Worm (Caenorhabditis elegans): Measurements from ENCODE around the gene mdt-15.
A peak's percentile ranks its signal among the peaks of the same experiment; 100 is the strongest.

Gene mdt-15

ce11 chrIII:5834663-5835062, 1.1 kb upstream of the mdt-15 start:
- TF ChIP-seq madf-6 (GFP tag; IDR thresholded peaks at IDR 0.05) (peak; percentile 42; the same call in 1 of the 2 replicates), ztf-28 (GFP tag; IDR thresholded peaks at IDR 0.05) (no peak), F57A8.1 (GFP tag; optimal IDR thresholded peaks at IDR 0.05) (no peak), efl-1 (GFP tag; optimal IDR thresholded peaks at IDR 0.05) (peak; percentile 50), madf-8 (GFP tag; conservative IDR thresholded peaks at IDR 0.05) (peak; percentile 22; the same call in 1 of the 2 replicates), ama-1 (optimal IDR thresholded peaks at IDR 0.05) (no peak), ama-1 (GFP tag; optimal IDR thresholded peaks at IDR 0.05) (no peak), sea-2 (GFP tag; IDR thresholded peaks at IDR 0.05) (no peak), snpc-1.3 (tag; optimal IDR thresholded peaks at IDR 0.05; ENCODE audit: insufficient read depth) (no peak), mel-28 (tag; optimal IDR thresholded peaks at IDR 0.05; ENCODE audit: borderline replicate concordance) (no peak)

- TF ChIP-seq lsl-1 (GFP tag; optimal IDR thresholded peaks at IDR 0.05) (peak; percentile 52), snpc-3.4 (tag; optimal IDR thresholded peaks at IDR 0.05) (no peak), egrh-3 (GFP tag; IDR thresholded peaks at IDR 0.05) (no peak)
These were observed 502 bp upstream of the mdt-15 start, which contains the start of gene R12B2.6 for ce11 chrIII:5834053-5834452. R12B2.6 (minus strand) TSS chrIII:5834153.

- TF ChIP-seq unc-62 (GFP tag; optimal IDR thresholded peaks at IDR 0.05) (no peak), mes-4 (tag; optimal IDR thresholded peaks at IDR 0.05) (no peak), ceh-58 (GFP tag; IDR thresholded peaks at IDR 0.05) (no peak), Y95B8A.8 (GFP tag; IDR thresholded peaks at IDR 0.05) (no peak), gei-17 (GFP tag; optimal IDR thresholded peaks at IDR 0.05) (no peak), F33H1.4 (GFP tag; IDR thresholded peaks at IDR 0.05) (peak; percentile 8; the same call in 1 of the 2 replicates), hlh-26 (GFP tag; conservative IDR thresholded peaks at IDR 0.05) (no peak), F52B5.7 (tag; optimal IDR thresholded peaks at IDR 0.05) (no peak), K11D2.4 (GFP tag; IDR thresholded peaks at IDR 0.05) (no peak), Y56A3A.18 (GFP tag; IDR thresholded peaks at IDR 0.05) (no peak), die-1 (tag; optimal IDR thresholded peaks at IDR 0.05) (no peak), B0261.1 (tag; optimal IDR thresholded peaks at IDR 0.05) (no peak), athp-1 (tag; optimal IDR thresholded peaks at IDR 0.05) (no peak), zfh-2 (GFP tag; conservative IDR thresholded peaks at IDR 0.05) (peak; percentile 65), tbx-9 (tag; optimal IDR thresholded peaks at IDR 0.05; ENCODE audit: borderline replicate concordance) (no peak), sea-2 (GFP tag; IDR thresholded peaks at IDR 0.05) (no peak), aptf-3 (GFP tag; IDR thresholded peaks at IDR 0.05) (no peak), C17E4.6 (GFP tag; IDR thresholded peaks at IDR 0.05) (no peak), lsl-1 (GFP tag; optimal IDR thresholded peaks at IDR 0.05) (no peak), ZK185.1 (tag; optimal IDR thresholded peaks at IDR 0.05; ENCODE audit: poor library complexity, severe bottlenecking) (no peak), chd-7 (tag; optimal IDR thresholded peaks at IDR 0.05) (peak; percentile 10), B0336.3 (GFP tag; IDR thresholded peaks at IDR 0.05) (no peak), bed-1 (GFP tag; IDR thresholded peaks at IDR 0.05) (no peak), nfya-1 (tag; optimal IDR thresholded peaks at IDR 0.05; ENCODE audit: borderline replicate concordance, insufficient read depth) (no peak), tlf-1 (GFP tag; optimal IDR thresholded peaks at IDR 0.05) (no peak), ekl-4 (GFP tag; IDR thresholded peaks at IDR 0.05) (no peak), hrde-1 (tag; optimal IDR thresholded peaks at IDR 0.05; ENCODE audit: borderline replicate concordance) (no peak), Y79H2A.3 (GFP tag; conservative IDR thresholded peaks at IDR 0.05) (no peak), mcd-1 (GFP tag; IDR thresholded peaks at IDR 0.05) (no peak), F23B12.7 (tag; optimal IDR thresholded peaks at IDR 0.05; ENCODE audit: insufficient read depth) (no peak), egrh-3 (GFP tag; IDR thresholded peaks at IDR 0.05) (peak; percentile 18; the same call in 1 of the 2 replicates), nhr-27 (tag; optimal IDR thresholded peaks at IDR 0.05) (no peak), madf-6 (GFP tag; IDR thresholded peaks at IDR 0.05) (no peak), K12H6.12 (tag; optimal IDR thresholded peaks at IDR 0.05) (no peak), lir-1 (GFP tag; conservative IDR thresholded peaks at IDR 0.05) (no peak), dox-1 (GFP tag; IDR thresholded peaks at IDR 0.05) (no peak)
These were observed 1.1 kb downstream of the mdt-15 start for ce11 chrIII:5832442-5832841.

All from whole organism, young adult.